Fruit fly (Drosophila melanogaster) whole organism, embryonic: Measurements from ENCODE around the gene CG10222.

Source experiments
- Atf-2 ChIP-seq: fragments of 200-800 bp; sonication (Bioruptor generic); optimal IDR thresholded peaks from 2 replicates; lab custom pipeline; 2016; ENCODE audit warnings: missing biosample characterization, missing genetic modification characterization
- CG10462 ChIP-seq: fragments of 200-800 bp; sonication (Bioruptor generic); optimal IDR thresholded peaks from 2 replicates; lab custom pipeline; 2016; ENCODE audit warnings: missing biosample characterization, missing genetic modification characterization
- CG11085 ChIP-seq: fragments of 200-800 bp; sonication (Bioruptor generic); IDR thresholded peaks from 2 replicates; pipeline ENCODE4 v1.3.6; 2022; ENCODE audit warnings: missing biosample characterization, missing genetic modification characterization
- CG11695 ChIP-seq: fragments of 200-800 bp; sonication (Bioruptor generic); IDR thresholded peaks from 3 replicates; pipeline ENCODE4 v1.3.6; 2022; ENCODE audit warnings: missing biosample characterization, missing genetic modification characterization
- CG11696 ChIP-seq: fragments of 200-800 bp; sonication (Bioruptor generic); IDR thresholded peaks from 2 replicates; pipeline ENCODE4 v1.3.6; 2022; ENCODE audit warnings: missing biosample characterization, missing genetic modification characterization
- CG12236 ChIP-seq: fragments of 200-800 bp; sonication (Bioruptor generic); optimal IDR thresholded peaks from 2 replicates; lab custom pipeline; 2016; ENCODE audit warnings: missing biosample characterization, missing genetic modification characterization
- CG12744 ChIP-seq: fragments of 200-800 bp; sonication (Bioruptor generic); optimal IDR thresholded peaks from 2 replicates; lab custom pipeline; 2016; ENCODE audit warnings: missing biosample characterization, missing genetic modification characterization
- CG14050 ChIP-seq: fragments of 200-800 bp; sonication (Bioruptor generic); IDR thresholded peaks from 3 replicates; pipeline ENCODE4 v1.3.6; 2022; ENCODE audit warnings: missing biosample characterization, missing genetic modification characterization
- CG15479 ChIP-seq: fragments of 200-800 bp; sonication (Bioruptor generic); optimal IDR thresholded peaks from 3 replicates; lab custom pipeline; 2019; ENCODE audit warnings: missing biosample characterization, mild to moderate bottlenecking, missing genetic modification characterization, moderate library complexity
- CG15696 ChIP-seq: fragments of 200-800 bp; sonication (Bioruptor generic); optimal IDR thresholded peaks from 2 replicates; lab custom pipeline; 2019; ENCODE audit warnings: missing biosample characterization, mild to moderate bottlenecking, missing genetic modification characterization, moderate library complexity
- CG1647 ChIP-seq: fragments of 200-800 bp; sonication (Bioruptor generic); optimal IDR thresholded peaks from 3 replicates; lab custom pipeline; 2016; ENCODE audit warnings: missing biosample characterization, missing genetic modification characterization
- CG16815 ChIP-seq: fragments of 200-800 bp; sonication (Bioruptor generic); optimal IDR thresholded peaks from 3 replicates; lab custom pipeline; 2017; ENCODE audit warnings: missing biosample characterization, mild to moderate bottlenecking, missing genetic modification characterization
- CG17186 ChIP-seq: fragments of 200-800 bp; sonication (Bioruptor generic); optimal IDR thresholded peaks from 3 replicates; lab custom pipeline; 2017; ENCODE audit warnings: missing biosample characterization, missing genetic modification reagents, missing genetic modification characterization
- CG17568 ChIP-seq: fragments of 200-800 bp; sonication (Bioruptor generic); optimal IDR thresholded peaks from 2 replicates; lab custom pipeline; 2018; ENCODE audit warnings: missing biosample characterization, mild to moderate bottlenecking, missing genetic modification characterization, moderate library complexity
- CG17912 ChIP-seq: fragments of 200-800 bp; sonication (Bioruptor generic); optimal IDR thresholded peaks from 2 replicates; lab custom pipeline; 2018; ENCODE audit warnings: missing biosample characterization, mild to moderate bottlenecking, missing genetic modification characterization
- CG18476 ChIP-seq: fragments of 200-800 bp; sonication (Bioruptor generic); optimal IDR thresholded peaks from 2 replicates; lab custom pipeline; 2016; ENCODE audit warnings: missing biosample characterization, mild to moderate bottlenecking, missing genetic modification characterization
- CG31365 ChIP-seq: fragments of 200-800 bp; sonication (Bioruptor generic); optimal IDR thresholded peaks from 2 replicates; lab custom pipeline; 2018; ENCODE audit warnings: missing biosample characterization, mild to moderate bottlenecking, missing genetic modification characterization
- CG3407 ChIP-seq: fragments of 200-800 bp; sonication (Bioruptor generic); optimal IDR thresholded peaks from 2 replicates; lab custom pipeline; 2018; ENCODE audit warnings: missing biosample characterization, mild to moderate bottlenecking, missing genetic modification characterization
- CG34422 ChIP-seq: fragments of 200-800 bp; sonication (Bioruptor generic); IDR thresholded peaks from 3 replicates; pipeline ENCODE4 v1.3.6; 2022; ENCODE audit warnings: missing biosample characterization, missing genetic modification characterization
- CG3726 ChIP-seq: fragments of 200-800 bp; sonication (Bioruptor generic); IDR thresholded peaks from 3 replicates; pipeline ENCODE4, ENCODE4 v1.3.6; 2022; ENCODE audit warnings: missing biosample characterization, missing genetic modification characterization
- CG42726 ChIP-seq: fragments of 200-800 bp; sonication (Bioruptor generic); IDR thresholded peaks from 2 replicates; pipeline ENCODE4 v1.3.6; 2022; ENCODE audit warnings: missing biosample characterization, missing genetic modification characterization; ENCODE audit not compliant: partially characterized antibody
- CG4404 ChIP-seq: fragments of 200-800 bp; sonication (Bioruptor generic); IDR thresholded peaks from 2 replicates; pipeline ENCODE4 v1.3.6; 2022; ENCODE audit warnings: missing biosample characterization, missing genetic modification characterization
- CG6791 ChIP-seq: fragments of 200-800 bp; sonication (Bioruptor generic); IDR thresholded peaks from 3 replicates; pipeline ENCODE4 v1.3.6; 2022; ENCODE audit warnings: missing biosample characterization, missing genetic modification characterization; ENCODE audit not compliant: partially characterized antibody
- CG7786 ChIP-seq: fragments of 200-800 bp; sonication (Bioruptor generic); optimal IDR thresholded peaks from 2 replicates; lab custom pipeline; 2016; ENCODE audit warnings: missing biosample characterization, missing genetic modification characterization
- CG7839 ChIP-seq: fragments of 200-800 bp; sonication (Bioruptor generic); optimal IDR thresholded peaks from 3 replicates; lab custom pipeline; 2018; ENCODE audit warnings: missing biosample characterization, mild to moderate bottlenecking, missing genetic modification characterization, moderate library complexity
- CG8089 ChIP-seq: fragments of 200-800 bp; sonication (Bioruptor generic); optimal IDR thresholded peaks from 3 replicates; lab custom pipeline; 2016; ENCODE audit warnings: missing biosample characterization, missing genetic modification characterization
- CG8478 ChIP-seq: fragments of >200 bp; optimal IDR thresholded peaks from 2 replicates; lab custom pipeline; 2018
- CG8924 ChIP-seq: fragments of 200-800 bp; optimal IDR thresholded peaks from 3 replicates; lab custom pipeline; 2019; ENCODE audit warnings: missing biosample characterization, mild to moderate bottlenecking, missing genetic modification characterization, moderate library complexity
- CG8944 ChIP-seq: fragments of 200-800 bp; sonication (Bioruptor generic); optimal IDR thresholded peaks from 3 replicates; lab custom pipeline; 2016; ENCODE audit warnings: missing biosample characterization, missing genetic modification characterization
- CG9817 ChIP-seq: fragments of 200-800 bp; sonication (Bioruptor generic); optimal IDR thresholded peaks from 2 replicates; lab custom pipeline; 2018; ENCODE audit warnings: missing biosample characterization, mild to moderate bottlenecking, missing genetic modification characterization, moderate library complexity
- Dbx ChIP-seq: fragments of 200-800 bp; sonication (Bioruptor generic); IDR thresholded peaks from 3 replicates; pipeline ENCODE4 v1.3.6; 2022; ENCODE audit warnings: missing biosample characterization, missing genetic modification characterization
- Dll ChIP-seq: fragments of 200-800 bp; sonication (Bioruptor generic); IDR thresholded peaks from 4 replicates; pipeline ENCODE4 v1.3.6; 2022; ENCODE audit warnings: missing biosample characterization, missing genetic modification characterization; ENCODE audit not compliant: partially characterized antibody
- Dref ChIP-seq: fragments of 200-800 bp; sonication (Bioruptor generic); IDR thresholded peaks from 2 replicates; pipeline ENCODE4 v1.3.6; 2022; ENCODE audit warnings: missing biosample characterization, missing genetic modification characterization
- HLH4C ChIP-seq: fragments of 200-800 bp; sonication (Bioruptor generic); IDR thresholded peaks from 3 replicates; pipeline ENCODE4 v1.3.6; 2022; ENCODE audit warnings: missing biosample characterization, missing genetic modification characterization; ENCODE audit not compliant: partially characterized antibody
- Hmx ChIP-seq: fragments of 200-800 bp; sonication (Bioruptor generic); optimal IDR thresholded peaks from 2 replicates; lab custom pipeline; 2016; ENCODE audit warnings: missing biosample characterization, missing genetic modification characterization
- Jarid2 ChIP-seq: fragments of 200-800 bp; sonication (Bioruptor generic); optimal IDR thresholded peaks from 3 replicates; lab custom pipeline; 2017; ENCODE audit warnings: mild to moderate bottlenecking, missing biosample characterization, missing genetic modification reagents, missing genetic modification characterization
- Lim3 ChIP-seq: fragments of 200-800 bp; sonication (Bioruptor generic); IDR thresholded peaks from 2 replicates; pipeline ENCODE4 v1.3.6; 2022; ENCODE audit warnings: missing biosample characterization, missing genetic modification characterization
- Myb ChIP-seq: fragments of 200-800 bp; sonication (Bioruptor generic); optimal IDR thresholded peaks from 2 replicates; lab custom pipeline; 2016; ENCODE audit warnings: missing biosample characterization, missing genetic modification characterization
- Side ChIP-seq: fragments of 200-800 bp; sonication (Bioruptor generic); optimal IDR thresholded peaks from 2 replicates; lab custom pipeline; 2016; ENCODE audit warnings: missing biosample characterization, missing genetic modification characterization
- ash1 ChIP-seq: fragments of 200-800 bp; sonication (Bioruptor generic); optimal IDR thresholded peaks from 2 replicates; lab custom pipeline; 2018; ENCODE audit warnings: missing biosample characterization, mild to moderate bottlenecking, missing genetic modification characterization
- chm ChIP-seq: fragments of 200-800 bp; sonication (Bioruptor generic); IDR thresholded peaks from 2 replicates; pipeline ENCODE4 v1.3.6; 2022; ENCODE audit warnings: missing biosample characterization, missing genetic modification characterization
- dan ChIP-seq: fragments of 200-800 bp; sonication (Bioruptor generic); IDR thresholded peaks from 2 replicates; pipeline ENCODE4 v1.3.6; 2022; ENCODE audit warnings: missing biosample characterization, missing genetic modification characterization
- dmrt99B ChIP-seq: fragments of 200-800 bp; sonication (Bioruptor generic); optimal IDR thresholded peaks from 2 replicates; lab custom pipeline; 2018; ENCODE audit warnings: missing biosample characterization, mild to moderate bottlenecking, missing genetic modification characterization, moderate library complexity
- emc ChIP-seq: fragments of 200-800 bp; sonication (Bioruptor generic); optimal IDR thresholded peaks from 2 replicates; lab custom pipeline; 2016; ENCODE audit warnings: missing biosample characterization, missing genetic modification characterization
- eve ChIP-seq, 2 experiments: fragments of >200 bp; optimal IDR thresholded peaks; 2 replicates each; lab custom pipeline; 2017; ENCODE audit warnings: missing biosample characterization in 2 of 2, missing genetic modification characterization in 2 of 2
- jing ChIP-seq: fragments of 200-800 bp; sonication (Bioruptor generic); optimal IDR thresholded peaks from 2 replicates; lab custom pipeline; 2018; ENCODE audit warnings: missing biosample characterization, mild to moderate bottlenecking, missing genetic modification characterization
- nau ChIP-seq: fragments of 200-800 bp; sonication (Bioruptor generic); optimal IDR thresholded peaks from 3 replicates; lab custom pipeline; 2017; ENCODE audit warnings: missing biosample characterization, mild to moderate bottlenecking, missing genetic modification characterization, missing genetic modification reagents
- peb ChIP-seq: fragments of 200-800 bp; sonication (Bioruptor generic); IDR thresholded peaks from 2 replicates; pipeline ENCODE4 v1.3.6; 2022; ENCODE audit warnings: missing biosample characterization, missing genetic modification characterization
- shn ChIP-seq: fragments of 200-800 bp; sonication (Bioruptor generic); optimal IDR thresholded peaks from 3 replicates; lab custom pipeline; 2016; ENCODE audit warnings: missing biosample characterization, missing genetic modification characterization
- tio ChIP-seq: fragments of 200-800 bp; sonication (Bioruptor generic); optimal IDR thresholded peaks from 2 replicates; lab custom pipeline; 2017; ENCODE audit warnings: missing biosample characterization, missing genetic modification characterization, inconsistent platforms
- tll ChIP-seq, 2 experiments: fragments of 200-800 bp in 1 of 2; fragments of >200 bp in 1 of 2; sonication (Bioruptor generic) in 1 of 2; optimal IDR thresholded peaks; 2 replicates each; lab custom pipeline; 2017 to 2019; ENCODE audit warnings: missing biosample characterization in 2 of 2, missing genetic modification characterization in 2 of 2, mild to moderate bottlenecking in 1 of 2, moderate library complexity in 1 of 2
- twi ChIP-seq: fragments of 200-800 bp; optimal IDR thresholded peaks from 2 replicates; lab custom pipeline; 2019; ENCODE audit warnings: missing biosample characterization, mild to moderate bottlenecking, missing genetic modification characterization, moderate library complexity
- zfh2 ChIP-seq: fragments of 200-800 bp; sonication (Bioruptor generic); optimal IDR thresholded peaks from 2 replicates; lab custom pipeline; 2016; ENCODE audit warnings: missing biosample characterization, missing genetic modification characterization

Gene CG10222

DNA sequence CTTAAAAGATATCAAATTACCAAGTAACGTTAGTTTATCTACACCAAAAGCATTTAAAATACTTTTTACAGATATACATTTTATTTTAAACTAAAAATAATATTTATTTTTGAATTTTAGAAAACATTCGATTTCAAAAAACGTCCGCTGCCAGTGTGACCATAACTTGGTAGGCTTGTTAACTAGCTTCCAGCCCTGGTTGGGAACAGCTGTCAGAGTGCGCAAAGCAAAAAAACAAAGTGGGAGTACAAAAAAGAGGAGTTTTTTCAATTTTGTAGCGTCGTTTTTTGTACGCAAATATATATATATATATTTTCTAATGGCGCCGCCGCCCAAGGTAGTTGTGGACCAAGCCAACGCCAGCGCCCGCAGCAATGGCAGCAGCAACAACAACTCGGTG, 30.1 kb upstream of the CG10222 start, which contains the start of gene cmb (continued):
- no peak for TF ChIP-seq CG1647 (GFP tag; lab: Kevin White, UChicago)
- TF ChIP-seq Dbx, result no peak
- no peak for TF ChIP-seq CG8944
- TF ChIP-seq dan (GFP tag; lab: Robert Waterston, UW), result no peak
- no peak for TF ChIP-seq eve (GFP tag; optimal IDR thresholded peaks at IDR 0.05; lab: Kevin White, UChicago)
- no peak for TF ChIP-seq CG3726
- TF ChIP-seq Jarid2 (GFP tag; lab: Kevin White, UChicago), result no peak
- TF ChIP-seq Myb (GFP tag; lab: Kevin White, UChicago), result peak; percentile 35
- TF ChIP-seq tll (GFP tag; optimal IDR thresholded peaks at IDR 0.05; lab: Kevin White, UChicago), result no peak
- 0 out of 2 replicates have a peak, but pooled peaks have one; percentile 22 for TF ChIP-seq Dref (GFP tag; lab: Robert Waterston, UW)
- no peak for TF ChIP-seq CG4404 (GFP tag; lab: Robert Waterston, UW)
- no peak for TF ChIP-seq CG3407 (GFP tag; lab: Kevin White, UChicago)
- TF ChIP-seq CG17912 (GFP tag; lab: Kevin White, UChicago), result no peak
- TF ChIP-seq CG42726 (GFP tag; lab: Robert Waterston, UW), result no peak
- TF ChIP-seq CG11696 (GFP tag; lab: Robert Waterston, UW), result no peak
- peak; percentile 26 for TF ChIP-seq CG17186 (GFP tag; lab: Kevin White, UChicago)
- TF ChIP-seq Lim3 (GFP tag; lab: Robert Waterston, UW), result no peak
- no peak for TF ChIP-seq emc (GFP tag; lab: Kevin White, UChicago)
- no peak for TF ChIP-seq CG8478 (lab: Kevin White, UChicago)
- no peak for TF ChIP-seq CG34422 (GFP tag; lab: Robert Waterston, UW)
- TF ChIP-seq nau (GFP tag; lab: Kevin White, UChicago), result no peak
- no peak for TF ChIP-seq CG8089 (GFP tag; lab: Kevin White, UChicago)
- TF ChIP-seq peb (GFP tag; lab: Robert Waterston, UW), result no peak
- no peak for TF ChIP-seq CG11695 (GFP tag; lab: Robert Waterston, UW)
- no peak for TF ChIP-seq CG12236
- TF ChIP-seq Hmx (GFP tag; lab: Kevin White, UChicago), result no peak
- TF ChIP-seq HLH4C (GFP tag; lab: Robert Waterston, UW), result no peak
- TF ChIP-seq CG18476 (GFP tag; lab: Kevin White, UChicago), result no peak
- no peak for TF ChIP-seq twi
- no peak for TF ChIP-seq CG6791 (GFP tag; lab: Robert Waterston, UW)
- TF ChIP-seq CG17568, result no peak
- no peak for TF ChIP-seq CG10462
- peak; percentile 68 for TF ChIP-seq CG15479 (GFP tag; lab: Kevin White, UChicago)
- TF ChIP-seq Dll, result no peak
- no peak for TF ChIP-seq Side (GFP tag; lab: Kevin White, UChicago)
- no peak for TF ChIP-seq CG8924
- TF ChIP-seq CG9817, result no peak
- no peak for TF ChIP-seq CG31365 (tag; lab: Kevin White, UChicago)
- no peak for TF ChIP-seq chm (GFP tag; lab: Robert Waterston, UW)
- TF ChIP-seq shn, result no peak
- TF ChIP-seq CG12744 (GFP tag; lab: Kevin White, UChicago), result no peak
- no peak for TF ChIP-seq jing (GFP tag; lab: Kevin White, UChicago)
- no peak for TF ChIP-seq zfh2 (GFP tag; lab: Kevin White, UChicago)
- no peak for TF ChIP-seq CG15696 (tag; lab: Kevin White, UChicago)
- TF ChIP-seq Atf-2 (GFP tag; lab: Kevin White, UChicago), result no peak
- no peak for TF ChIP-seq tio (GFP tag; lab: Kevin White, UChicago)
- no peak for TF ChIP-seq dmrt99B (tag; lab: Kevin White, UChicago)
- TF ChIP-seq ash1 (GFP tag; lab: Kevin White, UChicago), result no peak
- no peak for TF ChIP-seq CG14050 (GFP tag; lab: Robert Waterston, UW)
- no peak for TF ChIP-seq CG7839 (tag; lab: Kevin White, UChicago)
- no peak for TF ChIP-seq CG11085 (GFP tag; lab: Robert Waterston, UW)
- TF ChIP-seq CG16815 (GFP tag; lab: Kevin White, UChicago), result no peak
- no peak for TF ChIP-seq CG7786 (GFP tag; lab: Kevin White, UChicago)
